Worm (Caenorhabditis elegans) whole organism, young adult: Measurements from ENCODE around the gene Y69A2AR.32.

ENCODE experiments used
- B0035.1 ChIP-seq: sonication (generic microtip); optimal IDR thresholded peaks from 2 replicates; lab custom pipeline; 2016; ENCODE audit warnings: missing genetic modification characterization, mild to moderate bottlenecking, missing compliant biosample characterization, missing genotype, missing genetic modification reagents
- B0261.1 ChIP-seq: sonication (generic microtip); optimal IDR thresholded peaks from 2 replicates; lab custom pipeline; 2016; ENCODE audit warnings: mild to moderate bottlenecking, missing genetic modification characterization, moderate library complexity, missing compliant biosample characterization
- B0336.3 ChIP-seq: fragments of 200-800 bp; sonication (Bioruptor generic); IDR thresholded peaks from 2 replicates; pipeline ENCODE4 v1.3.6; 2022; ENCODE audit warnings: missing genetic modification characterization, missing compliant biosample characterization
- F23B12.7 ChIP-seq: sonication (generic microtip); optimal IDR thresholded peaks from 2 replicates; lab custom pipeline; 2017; ENCODE audit warnings: missing genetic modification characterization, mild to moderate bottlenecking, missing compliant biosample characterization, antibody characterized with exemption, moderate library complexity; ENCODE audit not compliant: insufficient read depth
- F39B2.1 ChIP-seq: fragments of 200-800 bp; sonication (Bioruptor generic); IDR thresholded peaks from 2 replicates; pipeline ENCODE4 v1.3.6; 2022; ENCODE audit warnings: missing genetic modification reagents, missing genetic modification characterization, missing compliant biosample characterization
- F57A8.1 ChIP-seq: fragments of 200-800 bp; sonication (Bioruptor generic); optimal IDR thresholded peaks from 2 replicates; lab custom pipeline; 2018; ENCODE audit warnings: mild to moderate bottlenecking, missing genetic modification characterization, moderate library complexity, missing compliant biosample characterization
- F57C9.4 ChIP-seq: sonication (generic microtip); optimal IDR thresholded peaks from 2 replicates; lab custom pipeline; 2017; ENCODE audit warnings: mild to moderate bottlenecking, missing genetic modification characterization, missing compliant biosample characterization
- K11D2.4 ChIP-seq: fragments of 200-800 bp; sonication (Bioruptor generic); IDR thresholded peaks from 2 replicates; pipeline ENCODE4 v1.3.6; 2022; ENCODE audit warnings: missing genetic modification reagents, missing genetic modification characterization, missing compliant biosample characterization
- K12H6.12 ChIP-seq: fragments of 200-800 bp; sonication (Bioruptor generic); optimal IDR thresholded peaks from 2 replicates; lab custom pipeline; 2018; ENCODE audit warnings: mild to moderate bottlenecking, missing genetic modification characterization, missing compliant biosample characterization
- Y53G8AR.9 ChIP-seq: fragments of 200-800 bp; sonication (Bioruptor generic); conservative IDR thresholded peaks from 2 replicates; pipeline ENCODE4 v1.3.6; 2022; ENCODE audit warnings: missing genetic modification reagents, missing genetic modification characterization, missing compliant biosample characterization
- Y79H2A.3 ChIP-seq: fragments of 200-800 bp; sonication (Bioruptor generic); conservative IDR thresholded peaks from 2 replicates; pipeline ENCODE4 v1.3.6; 2022; ENCODE audit warnings: missing genetic modification reagents, missing genetic modification characterization, missing compliant biosample characterization
- Y95B8A.8 ChIP-seq: fragments of 200-800 bp; sonication (Bioruptor generic); IDR thresholded peaks from 2 replicates; pipeline ENCODE4 v1.3.6; 2022; ENCODE audit warnings: missing genetic modification reagents, missing genetic modification characterization, missing compliant biosample characterization
- bed-1 ChIP-seq: fragments of 200-800 bp; sonication (Bioruptor generic); IDR thresholded peaks from 2 replicates; pipeline ENCODE4 v1.3.6; 2022; ENCODE audit warnings: missing genetic modification reagents, missing genetic modification characterization, missing compliant biosample characterization
- bed-2 ChIP-seq: fragments of 200-800 bp; sonication (Bioruptor generic); IDR thresholded peaks from 2 replicates; pipeline ENCODE4 v1.3.6; 2022; ENCODE audit warnings: missing genetic modification reagents, missing genetic modification characterization, missing compliant biosample characterization
- ccch-3 ChIP-seq: fragments of 200-800 bp; sonication (Bioruptor generic); optimal IDR thresholded peaks from 2 replicates; lab custom pipeline; 2018; ENCODE audit warnings: mild to moderate bottlenecking, missing genetic modification characterization, missing compliant biosample characterization
- ceh-40 ChIP-seq: fragments of 200-800 bp; sonication (Bioruptor generic); IDR thresholded peaks from 2 replicates; pipeline ENCODE4 v1.3.6; 2022; ENCODE audit warnings: missing genetic modification characterization, missing compliant biosample characterization
- ceh-58 ChIP-seq: fragments of 200-800 bp; sonication (Bioruptor generic); IDR thresholded peaks from 2 replicates; pipeline ENCODE4 v1.3.6; 2022; ENCODE audit warnings: missing genetic modification characterization, missing compliant biosample characterization
- die-1 ChIP-seq: sonication (generic microtip); optimal IDR thresholded peaks from 2 replicates; lab custom pipeline; 2016; ENCODE audit warnings: missing genotype, mild to moderate bottlenecking, missing genetic modification characterization, missing compliant biosample characterization
- dpl-1 ChIP-seq: fragments of 150-350 bp; optimal IDR thresholded peaks from 2 replicates; lab custom pipeline; 2014; ENCODE audit warnings: missing biosample characterization, missing genetic modification reagents, missing genetic modification characterization
- efl-1 ChIP-seq: fragments of 150-350 bp; optimal IDR thresholded peaks from 2 replicates; lab custom pipeline; 2014; ENCODE audit warnings: missing biosample characterization, missing genetic modification reagents, missing genetic modification characterization
- egl-18 ChIP-seq: fragments of 200-800 bp; sonication (Bioruptor generic); IDR thresholded peaks from 2 replicates; pipeline ENCODE4 v1.3.6; 2022; ENCODE audit warnings: missing genetic modification reagents, missing genetic modification characterization, missing compliant biosample characterization
- egrh-3 ChIP-seq: fragments of 200-800 bp; sonication (Bioruptor generic); IDR thresholded peaks from 2 replicates; pipeline ENCODE4 v1.3.6; 2022; ENCODE audit warnings: missing genetic modification reagents, missing genetic modification characterization, missing compliant biosample characterization
- ekl-4 ChIP-seq: fragments of 200-800 bp; sonication (Bioruptor generic); IDR thresholded peaks from 2 replicates; pipeline ENCODE4 v1.3.6; 2022; ENCODE audit warnings: missing genetic modification reagents, missing genetic modification characterization, missing compliant biosample characterization
- gei-17 ChIP-seq: fragments of 200-800 bp; sonication (Bioruptor generic); optimal IDR thresholded peaks from 2 replicates; lab custom pipeline; 2018; ENCODE audit warnings: mild to moderate bottlenecking, missing genetic modification characterization, missing compliant biosample characterization
- hlh-12 ChIP-seq: sonication (generic microtip); optimal IDR thresholded peaks from 2 replicates; lab custom pipeline; 2016; ENCODE audit warnings: missing genetic modification characterization, missing compliant biosample characterization
- lag-1 ChIP-seq: fragments of 200-800 bp; sonication (Bioruptor generic); IDR thresholded peaks from 2 replicates; pipeline ENCODE4 v1.3.6; 2022; ENCODE audit warnings: missing genetic modification reagents, missing genetic modification characterization, missing compliant biosample characterization
- lin-40 ChIP-seq: sonication (generic microtip); optimal IDR thresholded peaks from 2 replicates; lab custom pipeline; 2016; ENCODE audit warnings: missing genetic modification characterization, mild to moderate bottlenecking, missing compliant biosample characterization, missing genotype, missing genetic modification reagents
- lin-54 ChIP-seq: fragments of 200-800 bp; sonication (Bioruptor generic); optimal IDR thresholded peaks from 2 replicates; lab custom pipeline; 2018; ENCODE audit warnings: mild to moderate bottlenecking, missing genetic modification characterization, missing compliant biosample characterization
- lir-1 ChIP-seq: fragments of 200-800 bp; sonication (Bioruptor generic); conservative IDR thresholded peaks from 2 replicates; pipeline ENCODE4 v1.3.6; 2022; ENCODE audit warnings: missing genetic modification reagents, missing genetic modification characterization, missing compliant biosample characterization
- lsl-1 ChIP-seq: fragments of 200-800 bp; sonication (Bioruptor generic); optimal IDR thresholded peaks from 2 replicates; lab custom pipeline; 2018; ENCODE audit warnings: mild to moderate bottlenecking, missing genetic modification characterization, moderate library complexity, missing compliant biosample characterization
- madf-10 ChIP-seq: sonication (generic microtip); optimal IDR thresholded peaks from 2 replicates; lab custom pipeline; 2016; ENCODE audit warnings: mild to moderate bottlenecking, missing genetic modification characterization, missing compliant biosample characterization
- madf-8 ChIP-seq: fragments of 200-800 bp; sonication (Bioruptor generic); conservative IDR thresholded peaks from 2 replicates; pipeline ENCODE4 v1.3.6; 2022; ENCODE audit warnings: missing genetic modification reagents, missing genetic modification characterization, missing compliant biosample characterization
- mcd-1 ChIP-seq: fragments of 200-800 bp; sonication (Bioruptor generic); IDR thresholded peaks from 2 replicates; pipeline ENCODE4 v1.3.6; 2022; ENCODE audit warnings: missing genetic modification reagents, missing genetic modification characterization, missing compliant biosample characterization
- mel-28 ChIP-seq: sonication (generic microtip); optimal IDR thresholded peaks from 2 replicates; lab custom pipeline; 2016; ENCODE audit warnings: borderline replicate concordance, mild to moderate bottlenecking, missing genetic modification characterization, missing compliant biosample characterization
- mes-4 ChIP-seq: sonication (generic microtip); optimal IDR thresholded peaks from 2 replicates; lab custom pipeline; 2016; ENCODE audit warnings: missing genotype, missing genetic modification characterization, missing compliant biosample characterization
- mxl-1 ChIP-seq: sonication (generic microtip); optimal IDR thresholded peaks from 2 replicates; lab custom pipeline; 2016; ENCODE audit warnings: missing genetic modification characterization, missing compliant biosample characterization
- nfyb-1 ChIP-seq: fragments of 200-800 bp; sonication (Bioruptor generic); IDR thresholded peaks from 2 replicates; pipeline ENCODE4 v1.3.6; 2022; ENCODE audit warnings: missing genetic modification reagents, missing genetic modification characterization, missing compliant biosample characterization
- nhr-179 ChIP-seq: sonication (generic microtip); optimal IDR thresholded peaks from 2 replicates; lab custom pipeline; 2016; ENCODE audit warnings: mild to moderate bottlenecking, missing genetic modification characterization, missing compliant biosample characterization
- nhr-27 ChIP-seq: fragments of 200-800 bp; sonication (Bioruptor generic); optimal IDR thresholded peaks from 2 replicates; lab custom pipeline; 2018; ENCODE audit warnings: mild to moderate bottlenecking, missing genetic modification characterization, moderate library complexity, missing compliant biosample characterization
- repo-1 ChIP-seq: sonication (generic microtip); optimal IDR thresholded peaks from 2 replicates; lab custom pipeline; 2017; ENCODE audit warnings: mild to moderate bottlenecking, missing genetic modification characterization, missing compliant biosample characterization
- rpc-1 ChIP-seq, 2 experiments: fragments of 150-350 bp in 1 of 2; sonication (generic microtip) in 1 of 2; optimal IDR thresholded peaks; 2 replicates each; lab custom pipeline; 2014 to 2018; ENCODE audit warnings: missing biosample characterization in 1 of 2, missing genetic modification characterization in 1 of 2, missing genetic modification reagents in 1 of 2, missing genotype in 1 of 2
- sea-2 ChIP-seq: fragments of 200-800 bp; sonication (Bioruptor generic); IDR thresholded peaks from 2 replicates; pipeline ENCODE4 v1.3.6; 2022; ENCODE audit warnings: missing genetic modification characterization, missing compliant biosample characterization
- snpc-3.4 ChIP-seq: sonication (generic microtip); optimal IDR thresholded peaks from 2 replicates; lab custom pipeline; 2017; ENCODE audit warnings: missing genetic modification characterization, mild to moderate bottlenecking, missing compliant biosample characterization, antibody characterized with exemption, moderate library complexity, missing genotype, missing genetic modification reagents
- tbx-9 ChIP-seq: sonication (generic microtip); optimal IDR thresholded peaks from 2 replicates; lab custom pipeline; 2016; ENCODE audit warnings: borderline replicate concordance, missing genetic modification characterization, inconsistent platforms, missing compliant biosample characterization
- zim-3 ChIP-seq: sonication (generic microtip); optimal IDR thresholded peaks from 2 replicates; lab custom pipeline; 2017; ENCODE audit warnings: mild to moderate bottlenecking, missing genetic modification characterization, moderate library complexity, missing compliant biosample characterization
- ztf-18 ChIP-seq: sonication (generic microtip); optimal IDR thresholded peaks from 2 replicates; lab custom pipeline; 2016; ENCODE audit warnings: missing genotype, mild to moderate bottlenecking, missing genetic modification characterization, missing compliant biosample characterization
- ztf-22 ChIP-seq: fragments of 200-800 bp; sonication (Bioruptor generic); optimal IDR thresholded peaks from 2 replicates; lab custom pipeline; 2018; ENCODE audit warnings: mild to moderate bottlenecking, missing genetic modification characterization, moderate library complexity, missing compliant biosample characterization

The Y69A2AR.32 gene

DNA sequence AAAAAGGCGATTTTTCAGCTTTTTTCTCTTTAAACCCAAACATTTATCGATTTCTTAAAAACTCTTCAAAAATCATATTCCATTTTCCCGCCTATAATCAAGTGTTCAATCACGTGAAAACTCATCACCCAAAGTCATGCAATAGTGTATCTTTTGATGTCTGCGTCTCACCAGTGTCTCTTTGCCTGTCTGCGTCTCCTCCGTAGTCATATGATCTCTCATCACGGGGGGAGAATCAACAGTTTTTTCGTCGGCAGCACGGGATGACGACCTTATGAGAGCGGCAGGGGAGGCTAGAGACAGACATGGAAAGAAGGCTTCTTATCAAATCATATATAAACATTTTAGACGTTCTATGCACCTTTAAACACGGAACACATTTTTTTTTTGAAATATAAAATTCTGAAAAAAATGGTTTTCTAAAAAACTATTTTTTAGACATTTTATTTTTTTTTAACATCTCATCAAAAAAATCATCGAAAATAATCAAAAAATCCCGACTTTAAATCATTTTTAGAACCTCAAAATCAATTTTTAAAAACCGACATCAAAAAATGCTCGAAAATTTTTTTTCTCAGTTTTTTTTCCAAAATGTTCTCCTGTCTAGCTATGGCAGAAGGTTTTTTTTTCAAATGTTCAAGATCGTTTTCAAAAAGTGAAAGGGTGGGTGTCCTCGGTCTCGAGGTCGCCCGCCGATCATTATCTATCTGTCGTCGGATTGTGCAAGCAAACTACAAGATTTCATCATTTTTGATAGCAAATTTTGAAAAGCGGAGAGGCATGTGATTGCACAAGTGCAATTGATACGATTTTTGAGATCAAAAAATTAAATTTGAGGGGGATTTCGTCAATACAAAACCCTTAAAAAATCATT, 8.0 kb upstream of the Y69A2AR.32 start (continued):
- TF ChIP-seq F57C9.4 (tag; lab: Kevin White, UChicago) (peak; percentile 75), ztf-18 (tag; lab: Kevin White, UChicago) (peak; percentile 68), F23B12.7 (tag; lab: Kevin White, UChicago) (peak; percentile 53), tbx-9 (tag; lab: Kevin White, UChicago) (no peak), nhr-179 (no peak), madf-8 (GFP tag; lab: Robert Waterston, UW) (no peak), nhr-27 (no peak), lir-1 (peak; percentile 96), ekl-4 (GFP tag; lab: Robert Waterston, UW) (peak; percentile 99), dpl-1 (peak; percentile 8), nfyb-1 (GFP tag; lab: Robert Waterston, UW) (peak; percentile 97), zim-3 (tag; lab: Kevin White, UChicago) (peak; percentile 19), mel-28 (tag; lab: Kevin White, UChicago) (peak; percentile 77), die-1 (tag; lab: Kevin White, UChicago) (peak; percentile 70), bed-1 (GFP tag; lab: Robert Waterston, UW) (peak; percentile 96), Y53G8AR.9 (peak; percentile 97), rpc-1 (optimal IDR thresholded peaks at IDR 0.05; lab: Kevin White, UChicago) (no peak), rpc-1 (tag; optimal IDR thresholded peaks at IDR 0.05; lab: Kevin White, UChicago) (no peak), sea-2 (GFP tag; lab: Robert Waterston, UW) (peak; percentile 97), F57A8.1 (GFP tag; lab: Kevin White, UChicago) (no peak), ccch-3 (GFP tag; lab: Kevin White, UChicago) (no peak), lin-54 (GFP tag; lab: Kevin White, UChicago) (peak; percentile 94), snpc-3.4 (no peak), gei-17 (GFP tag; lab: Kevin White, UChicago) (peak; percentile 88), B0261.1 (tag; lab: Kevin White, UChicago) (peak; percentile 19), egl-18 (GFP tag; lab: Robert Waterston, UW) (peak; percentile 84), Y95B8A.8 (GFP tag; lab: Robert Waterston, UW) (peak; percentile 90), mxl-1 (no peak), ztf-22 (GFP tag; lab: Kevin White, UChicago) (peak; percentile 92), hlh-12 (tag; lab: Kevin White, UChicago) (no peak), F39B2.1 (GFP tag; lab: Robert Waterston, UW) (peak; percentile 69), mes-4 (no peak), bed-2 (GFP tag; lab: Robert Waterston, UW) (no peak), lag-1 (GFP tag; lab: Robert Waterston, UW) (no peak), lin-40 (tag; lab: Kevin White, UChicago) (peak; percentile 97), K11D2.4 (GFP tag; lab: Robert Waterston, UW) (peak; percentile 97), B0035.1 (peak; percentile 91), B0336.3 (GFP tag; lab: Robert Waterston, UW) (peak; percentile 98), madf-10 (peak; percentile 92), lsl-1 (GFP tag; lab: Kevin White, UChicago) (peak; percentile 22), ceh-40 (GFP tag; lab: Robert Waterston, UW) (peak; percentile 63; the same call in 1 of the 2 replicates), K12H6.12 (tag; lab: Kevin White, UChicago) (peak; percentile 93), mcd-1 (GFP tag; lab: Robert Waterston, UW) (peak; percentile 91), ceh-58 (GFP tag; lab: Robert Waterston, UW) (no peak), egrh-3 (GFP tag; lab: Robert Waterston, UW) (peak; percentile 44; the same call in 1 of the 2 replicates), Y79H2A.3 (peak; percentile 71; the same call in 1 of the 2 replicates), efl-1 (GFP tag; lab: Kevin White, UChicago) (peak; percentile 49), repo-1 (peak; percentile 97)
